Worm (Caenorhabditis elegans) whole organism, L3 larva: ENCODE measurements around the gene unc-16.

ENCODE experiments used
- ama-1 ChIP-seq: fragments of 150-350 bp; optimal IDR thresholded peaks from 2 replicates; lab custom pipeline; 2018
- ceh-16 ChIP-seq: sonication (generic microtip); optimal IDR thresholded peaks from 2 replicates; lab custom pipeline; 2017; ENCODE audit warnings: missing biosample characterization, missing genetic modification characterization
- ceh-9 ChIP-seq: sonication (generic microtip); optimal IDR thresholded peaks from 2 replicates; lab custom pipeline; 2018; ENCODE audit warnings: missing biosample characterization, missing genetic modification characterization
- egl-5 ChIP-seq: fragments of 150-350 bp; optimal IDR thresholded peaks from 2 replicates; lab custom pipeline; 2017; ENCODE audit warnings: missing biosample characterization, missing genetic modification reagents, missing genetic modification characterization, inconsistent platforms
- jun-1 ChIP-seq: fragments of 150-350 bp; optimal IDR thresholded peaks from 2 replicates; lab custom pipeline; 2014; ENCODE audit warnings: missing biosample characterization, missing genetic modification reagents, missing genetic modification characterization
- lin-15B ChIP-seq: fragments of 150-350 bp; optimal IDR thresholded peaks from 2 replicates; lab custom pipeline; 2014; ENCODE audit warnings: missing biosample characterization, missing genetic modification characterization
- mdl-1 ChIP-seq: fragments of 150-350 bp; optimal IDR thresholded peaks from 2 replicates; lab custom pipeline; 2014; ENCODE audit warnings: missing biosample characterization, missing genetic modification characterization
- unc-62 ChIP-seq: fragments of 150-350 bp; sonication (generic microtip); optimal IDR thresholded peaks from 4 replicates; lab custom pipeline; 2014; ENCODE audit warnings: missing biosample characterization, missing genetic modification reagents, missing genetic modification characterization
- zag-1 ChIP-seq: fragments of 150-350 bp; optimal IDR thresholded peaks from 2 replicates; lab custom pipeline; 2014; ENCODE audit warnings: missing biosample characterization, missing genetic modification characterization
- ztf-4 ChIP-seq: fragments of 150-350 bp; optimal IDR thresholded peaks from 2 replicates; lab custom pipeline; 2014; ENCODE audit warnings: missing biosample characterization, missing genetic modification characterization

DNA sequence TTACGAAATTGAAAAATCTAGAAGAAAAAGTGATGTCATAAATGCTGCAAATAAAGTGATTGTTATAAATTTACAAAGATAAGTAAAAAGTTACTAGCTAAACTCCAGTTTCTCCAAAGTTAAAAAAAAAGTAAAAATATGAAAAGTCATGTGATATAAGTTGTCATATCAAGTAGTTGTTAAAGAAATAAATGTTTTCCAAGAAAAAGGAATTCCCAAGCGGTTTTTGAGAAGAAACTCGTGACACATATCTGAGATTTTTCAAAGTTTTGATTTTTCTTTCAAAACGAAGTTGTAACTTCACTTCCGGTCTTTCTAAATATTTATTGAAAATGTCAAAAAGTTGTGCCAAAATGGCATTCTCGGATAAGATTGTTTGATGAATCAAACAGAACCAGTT, 45.0 kb upstream of the unc-16 start:
- TF ChIP-seq jun-1 (tag; lab: Kevin White, UChicago) (no peak), mdl-1 (no peak), ceh-16 (tag; lab: Kevin White, UChicago) (no peak), ceh-9 (tag; lab: Kevin White, UChicago) (no peak), ztf-4 (tag; lab: Kevin White, UChicago) (no peak), zag-1 (tag; lab: Kevin White, UChicago) (no peak), unc-62 (GFP tag; lab: Kevin White, UChicago) (no peak), egl-5 (tag; lab: Kevin White, UChicago) (no peak), ama-1 (no peak), lin-15B (no peak)
